Fruit fly (Drosophila melanogaster) Kc167 (cell line): ENCODE data around the gene Or85e.

Experiments
- Myc ChIP-seq: fragments of >200 bp; optimal IDR thresholded peaks from 2 replicates; lab custom pipeline; 2017; ENCODE audit warnings: missing external identifiers
- Sin3A ChIP-seq: fragments of >200 bp; optimal IDR thresholded peaks from 2 replicates; lab custom pipeline; 2018; ENCODE audit warnings: missing external identifiers
- h ChIP-seq: fragments of >200 bp; optimal IDR thresholded peaks from 3 replicates; lab custom pipeline; 2018; ENCODE audit warnings: missing external identifiers
- insv ChIP-seq: fragments of >200 bp; optimal IDR thresholded peaks from 3 replicates; lab custom pipeline; 2018; ENCODE audit warnings: missing external identifiers
- psq ChIP-seq: fragments of >200 bp; optimal IDR thresholded peaks from 2 replicates; lab custom pipeline; 2017; ENCODE audit warnings: missing external identifiers
- ttk ChIP-seq: sonication (Bioruptor generic); optimal IDR thresholded peaks from 2 replicates; lab custom pipeline; 2017; ENCODE audit warnings: missing external identifiers

Gene Or85e

DNA sequence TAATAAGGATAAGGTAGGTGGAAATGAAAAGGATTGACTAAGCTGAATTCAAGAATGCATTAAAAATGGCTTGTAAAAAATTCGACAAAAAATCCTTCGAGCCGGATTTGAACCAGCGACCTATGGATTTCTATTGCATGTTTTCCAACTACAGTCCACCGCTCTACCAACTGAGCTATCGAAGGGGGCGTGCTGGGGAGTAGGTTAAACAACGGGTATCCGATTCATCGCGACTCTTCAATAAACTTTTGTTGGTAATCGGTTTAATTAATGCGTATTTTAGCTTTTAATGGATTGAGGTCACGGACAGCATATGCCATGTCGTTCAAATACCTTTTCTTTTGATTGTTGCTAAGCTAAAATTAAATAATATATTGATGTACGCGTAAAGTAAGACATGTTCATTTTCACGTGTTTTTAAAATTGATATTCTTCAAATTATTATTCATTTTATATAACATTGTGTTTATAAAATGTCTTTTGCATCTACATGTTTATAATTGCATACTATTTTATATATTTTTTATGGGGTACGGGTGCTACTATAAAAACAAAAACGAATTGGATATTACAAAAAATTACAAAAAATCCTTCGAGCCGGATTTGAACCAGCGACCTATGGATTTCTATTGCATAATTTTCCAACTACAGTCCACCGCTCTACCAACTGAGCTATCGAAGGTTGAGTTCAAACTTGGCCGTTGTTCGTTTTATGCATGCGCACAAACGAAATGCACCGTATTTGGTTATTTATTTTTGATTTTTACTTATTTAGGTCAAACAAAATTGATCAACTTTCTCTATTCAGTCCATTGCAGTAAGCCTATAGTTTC is 32.6 kb upstream of the Or85e start:
- no peak for TF ChIP-seq Sin3A
- TF ChIP-seq Myc (lab: Kevin White, UChicago): no peak
- TF ChIP-seq psq (lab: Kevin White, UChicago): no peak
- no peak for TF ChIP-seq h (lab: Kevin White, UChicago)
- no peak for TF ChIP-seq insv (lab: Kevin White, UChicago)
- TF ChIP-seq ttk: no peak

DNA sequence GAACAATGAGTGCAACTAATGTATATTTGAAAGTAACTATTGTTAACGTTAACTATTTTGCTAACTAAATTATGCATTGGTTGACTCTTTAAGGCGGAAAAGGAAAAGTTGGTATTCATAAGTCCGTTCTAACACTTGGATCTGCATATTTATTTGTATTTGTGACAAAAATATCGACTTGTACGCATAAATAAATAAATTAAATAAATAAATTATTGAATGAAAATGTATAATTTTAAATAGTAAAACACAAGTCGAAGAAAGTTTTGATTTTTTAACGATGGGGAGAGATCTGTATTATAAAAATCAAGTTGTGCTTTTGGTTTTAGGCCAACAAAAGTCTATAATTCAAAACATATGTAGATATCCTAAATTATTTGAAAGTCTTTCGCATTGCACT is 31.9 kb upstream of the Or85e start, which contains the start of gene CG8036:
Gene CG8036, plus strand, starts transcription at position 301 of the 400 bp plus-strand sequence.
- TF ChIP-seq Sin3A (no peak), insv (lab: Kevin White, UChicago) (no peak), Myc (lab: Kevin White, UChicago) (no peak), h (lab: Kevin White, UChicago) (no peak), psq (lab: Kevin White, UChicago) (no peak), ttk (no peak)

DNA sequence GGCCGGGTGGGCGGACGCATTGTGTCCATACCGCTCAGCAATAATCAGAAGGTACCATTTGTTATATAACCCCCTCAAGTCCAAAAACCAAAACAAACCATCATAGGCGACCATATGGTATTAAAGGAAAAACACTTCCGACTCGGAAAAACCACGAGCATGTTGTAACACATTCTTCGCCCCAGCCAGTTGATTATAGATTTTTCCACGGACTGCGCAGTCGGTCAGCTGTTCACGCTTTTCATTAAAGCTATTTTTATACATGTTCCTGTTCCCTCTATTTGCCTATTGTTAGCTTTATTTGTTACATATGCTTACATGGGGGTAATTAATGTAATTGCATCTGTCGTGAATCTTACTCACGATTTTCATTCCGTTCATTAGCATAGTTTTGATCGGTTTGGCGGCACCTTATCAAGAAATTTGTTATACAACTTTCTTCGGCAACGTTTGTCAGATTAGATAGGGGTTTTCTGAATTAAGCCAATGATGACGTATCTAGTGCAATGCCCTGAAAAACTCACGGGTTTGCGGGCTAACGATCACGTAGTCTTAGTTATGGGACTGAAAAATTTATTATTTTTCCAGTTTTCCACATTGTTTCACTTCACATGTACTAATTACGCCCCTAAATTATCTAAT is 29.1 kb upstream of the Or85e start:
- TF ChIP-seq Sin3A: no peak

DNA sequence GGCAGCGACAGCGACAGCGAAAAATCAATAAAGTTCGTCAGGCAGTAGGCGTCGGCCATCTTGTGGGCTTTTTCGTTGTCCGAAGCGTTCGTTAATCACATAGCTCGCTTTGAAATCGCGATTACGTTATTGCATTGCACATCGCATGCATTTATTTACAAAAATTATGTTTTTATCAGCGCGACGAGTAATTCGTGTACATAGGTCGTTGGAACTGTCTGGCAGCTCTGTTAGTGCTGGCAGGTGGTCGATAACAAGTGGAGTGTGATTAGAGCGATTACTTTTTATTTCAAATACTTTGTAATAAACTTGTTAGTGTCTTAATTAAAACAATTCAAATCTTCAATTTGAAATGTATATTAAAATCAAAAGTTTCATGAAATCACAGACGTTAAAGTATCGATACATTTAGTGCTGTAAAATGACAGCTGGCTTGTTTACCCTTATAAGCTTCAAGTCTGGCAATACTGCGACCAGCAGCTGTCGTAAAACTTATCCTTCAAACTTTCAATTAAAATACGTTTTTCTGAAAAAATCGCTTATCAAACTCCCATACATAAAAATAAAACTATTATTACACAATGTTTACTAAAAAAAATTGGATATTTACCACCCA is 28.1 kb upstream of the Or85e start, which contains the start of gene CG8032:
Gene CG8032, plus strand, starts transcription at position 448 of the 616 bp plus-strand sequence.
- no peak for TF ChIP-seq Myc (lab: Kevin White, UChicago)

DNA sequence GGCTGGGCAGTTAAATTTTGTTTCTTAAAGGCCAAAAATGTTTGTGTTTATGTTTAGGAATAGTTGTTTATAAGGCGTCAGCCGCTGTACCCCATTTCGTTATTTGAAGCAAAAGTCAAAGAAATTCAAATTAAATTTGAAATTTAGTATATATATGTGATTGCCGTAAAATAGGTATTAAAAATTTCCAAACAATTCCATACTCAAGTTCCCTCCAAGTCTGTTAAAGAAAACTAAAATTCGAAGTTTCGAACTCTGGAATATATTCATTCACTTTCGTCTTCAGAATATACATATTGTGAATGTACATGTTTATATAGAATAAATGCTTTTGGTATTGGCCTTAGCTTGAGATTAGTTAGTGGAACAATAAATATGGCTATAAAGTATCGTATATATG is 25.0 kb upstream of the Or85e start, which contains the start of gene bel:
Gene bel, minus strand, starts transcription at position 101 of the 400 bp plus-strand sequence.
- TF ChIP-seq Sin3A (no peak), h (lab: Kevin White, UChicago) (no peak), insv (lab: Kevin White, UChicago) (no peak), psq (lab: Kevin White, UChicago) (no peak), ttk (no peak), Myc (lab: Kevin White, UChicago) (no peak)

DNA sequence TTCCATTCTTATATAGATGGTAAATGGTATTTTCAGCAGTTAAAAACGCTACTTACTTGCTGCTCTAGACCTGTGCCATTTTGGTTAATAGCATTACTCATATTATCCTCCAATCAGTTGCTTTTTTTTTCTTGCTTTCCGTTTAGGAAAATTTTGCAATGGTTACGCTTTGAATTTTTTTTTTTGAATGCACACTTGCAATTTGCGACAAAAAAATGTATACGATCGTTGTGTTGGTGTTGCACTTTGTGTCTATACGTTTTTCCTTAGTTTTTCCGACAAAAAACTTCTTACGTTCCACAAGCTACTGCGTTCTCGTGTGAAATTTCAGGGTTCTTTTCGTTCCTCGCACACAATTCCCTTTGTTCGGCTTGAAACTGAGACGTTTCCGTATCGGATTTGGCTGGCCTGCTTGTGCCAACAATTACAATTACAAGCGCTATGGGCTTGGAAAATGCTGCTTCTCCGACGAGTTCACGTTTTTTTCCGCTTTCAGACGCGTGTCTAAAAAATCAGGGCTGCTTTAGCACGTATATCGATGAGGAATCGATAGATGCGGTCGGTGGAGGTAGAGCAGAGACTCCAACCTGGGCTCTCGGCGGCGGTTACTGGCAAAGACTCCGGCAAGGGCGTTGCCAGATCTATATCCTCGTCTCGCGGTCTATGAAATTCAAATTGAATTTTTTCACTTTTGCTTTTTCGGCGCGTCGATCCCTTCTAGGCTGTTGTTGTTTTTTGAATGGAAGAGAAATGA is 24.4 kb upstream of the Or85e start:
- TF ChIP-seq ttk (no peak), psq (lab: Kevin White, UChicago) (no peak), Myc (lab: Kevin White, UChicago) (no peak), h (lab: Kevin White, UChicago) (no peak), insv (lab: Kevin White, UChicago) (no peak), Sin3A (no peak)

DNA sequence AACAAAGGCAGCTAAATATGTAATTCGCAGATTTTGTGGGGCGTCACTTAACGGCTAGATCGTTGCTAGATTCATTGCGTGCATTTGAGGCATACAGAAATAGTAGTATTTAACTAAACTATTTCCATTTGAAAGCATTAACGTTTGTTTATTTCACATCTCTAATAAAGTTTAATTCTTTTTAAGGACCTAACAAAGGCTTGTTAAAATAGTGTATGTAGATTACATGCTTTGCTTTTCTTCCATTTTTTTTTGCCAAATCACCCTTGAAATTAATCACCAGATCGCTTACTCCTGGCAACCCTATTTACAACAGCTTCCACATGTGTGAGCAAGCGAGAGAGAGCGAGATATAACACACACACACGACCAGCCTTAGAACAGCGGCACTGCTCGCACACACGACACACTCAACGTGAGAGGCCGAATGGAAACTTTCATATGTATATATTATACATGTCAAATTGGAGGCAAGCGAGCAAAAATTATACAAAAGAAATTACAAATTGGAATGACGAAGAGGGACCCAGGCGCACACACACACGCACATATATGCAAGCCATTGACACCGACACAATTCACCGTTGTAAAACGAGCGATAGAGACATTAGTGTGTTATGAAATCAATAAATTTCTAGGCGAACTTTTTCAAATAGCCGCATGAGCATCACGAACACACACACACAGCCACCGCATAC is 23.7 kb upstream of the Or85e start:
- TF ChIP-seq ttk: no peak
- no peak for TF ChIP-seq h (lab: Kevin White, UChicago)
- TF ChIP-seq Sin3A: no peak
- TF ChIP-seq Myc (lab: Kevin White, UChicago): no peak
- no peak for TF ChIP-seq psq (lab: Kevin White, UChicago)
- no peak for TF ChIP-seq insv (lab: Kevin White, UChicago)

DNA sequence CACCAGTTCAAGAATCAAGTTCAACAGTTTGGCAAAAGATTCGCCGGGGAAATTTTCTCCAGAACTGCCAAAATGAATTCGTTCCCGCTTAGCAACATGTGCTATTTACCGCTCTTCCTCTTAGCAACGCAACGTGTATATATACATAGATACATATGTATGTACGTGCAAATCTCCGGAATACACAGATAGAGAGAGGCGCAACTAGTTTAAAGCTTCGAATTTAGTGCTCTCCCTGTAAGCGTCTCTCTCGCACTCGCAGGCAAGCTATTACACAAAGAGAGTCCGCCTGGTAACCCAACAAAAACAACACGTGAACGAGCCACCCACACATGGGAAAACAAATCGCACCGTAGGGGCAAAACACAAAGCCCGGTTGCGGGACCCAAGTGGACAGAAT is 23.0 kb upstream of the Or85e start:
- TF ChIP-seq Sin3A (no peak), Myc (lab: Kevin White, UChicago) (no peak), ttk (no peak), insv (lab: Kevin White, UChicago) (no peak), psq (lab: Kevin White, UChicago) (no peak), h (lab: Kevin White, UChicago) (no peak)

DNA sequence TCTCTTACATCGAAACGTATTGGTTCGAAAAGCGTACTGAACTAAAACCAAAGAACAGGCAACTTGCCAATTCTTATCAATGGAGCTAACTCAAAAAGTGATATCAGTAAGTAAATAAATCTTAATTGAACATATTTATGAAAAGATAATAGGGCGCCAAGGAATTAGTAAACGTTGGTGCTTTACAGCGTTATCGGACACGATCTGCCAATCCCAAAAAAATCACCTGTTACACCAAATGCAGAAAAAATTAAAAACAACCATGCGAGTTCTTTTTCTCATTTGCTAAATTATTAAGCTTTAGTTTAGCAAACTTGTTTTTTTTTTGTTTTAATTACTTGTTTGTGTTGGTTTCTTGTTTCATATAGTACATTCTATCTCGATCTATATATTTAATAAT is 19.0 kb upstream of the Or85e start, which contains the start of gene CG42489:
Gene CG42489, minus strand, starts transcription at position 101 of the 400 bp plus-strand sequence.
- no peak for TF ChIP-seq psq (lab: Kevin White, UChicago)
- no peak for TF ChIP-seq insv (lab: Kevin White, UChicago)
- TF ChIP-seq Myc (lab: Kevin White, UChicago): no peak
- no peak for TF ChIP-seq h (lab: Kevin White, UChicago)
- TF ChIP-seq ttk: no peak
- no peak for TF ChIP-seq Sin3A

DNA sequence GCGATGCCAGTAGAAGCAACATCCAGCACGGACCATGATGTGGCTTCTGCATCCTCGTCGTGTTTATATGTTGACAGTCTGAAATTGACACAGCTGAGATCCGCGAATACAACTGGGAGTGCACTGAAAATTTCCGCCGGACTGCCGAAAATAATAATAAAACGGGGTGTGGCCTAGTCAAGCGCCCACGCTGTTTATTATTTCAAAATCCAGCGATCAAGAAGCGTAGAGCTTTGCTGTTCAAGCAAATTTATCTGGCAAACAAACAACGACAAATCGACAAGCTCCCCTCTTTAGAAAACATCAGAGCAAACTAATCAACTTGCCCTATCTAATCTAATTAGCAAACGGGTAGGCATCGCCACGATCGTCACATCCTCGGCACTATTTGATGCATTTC is 18.4 kb upstream of the Or85e start:
- no peak for TF ChIP-seq ttk

DNA sequence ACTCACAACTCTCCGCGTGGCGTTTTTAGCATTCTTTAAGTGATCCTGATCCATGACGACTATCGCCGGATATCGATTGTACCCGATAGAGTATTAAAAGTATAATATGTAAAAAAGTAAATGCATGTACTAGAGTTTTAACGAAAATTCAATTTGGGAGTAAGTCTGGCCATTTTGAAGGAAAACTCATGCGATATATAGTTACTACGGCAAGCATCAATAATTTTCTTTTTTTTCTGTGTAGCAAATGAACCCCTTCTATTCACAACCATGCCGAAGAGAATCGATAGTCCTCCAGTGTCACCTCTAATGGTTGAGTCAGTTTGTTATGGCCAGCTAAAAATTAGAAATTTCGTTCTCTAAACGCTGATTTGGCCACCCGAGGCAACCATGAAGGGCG is 17.1 kb upstream of the Or85e start, which contains the start of the genes Sys1 and Dhod:
Gene Sys1, plus strand, starts transcription at position 91 of the 400 bp plus-strand sequence.
Gene Dhod, minus strand, starts transcription at position 186 of the 400 bp plus-strand sequence.
- TF ChIP-seq Sin3A (no peak), ttk (no peak), Myc (lab: Kevin White, UChicago) (no peak), psq (lab: Kevin White, UChicago) (no peak), h (lab: Kevin White, UChicago) (no peak), insv (lab: Kevin White, UChicago) (no peak)
